Fruit fly (Drosophila melanogaster): ENCODE measurements around the gene csw.

csw gene

DNA sequence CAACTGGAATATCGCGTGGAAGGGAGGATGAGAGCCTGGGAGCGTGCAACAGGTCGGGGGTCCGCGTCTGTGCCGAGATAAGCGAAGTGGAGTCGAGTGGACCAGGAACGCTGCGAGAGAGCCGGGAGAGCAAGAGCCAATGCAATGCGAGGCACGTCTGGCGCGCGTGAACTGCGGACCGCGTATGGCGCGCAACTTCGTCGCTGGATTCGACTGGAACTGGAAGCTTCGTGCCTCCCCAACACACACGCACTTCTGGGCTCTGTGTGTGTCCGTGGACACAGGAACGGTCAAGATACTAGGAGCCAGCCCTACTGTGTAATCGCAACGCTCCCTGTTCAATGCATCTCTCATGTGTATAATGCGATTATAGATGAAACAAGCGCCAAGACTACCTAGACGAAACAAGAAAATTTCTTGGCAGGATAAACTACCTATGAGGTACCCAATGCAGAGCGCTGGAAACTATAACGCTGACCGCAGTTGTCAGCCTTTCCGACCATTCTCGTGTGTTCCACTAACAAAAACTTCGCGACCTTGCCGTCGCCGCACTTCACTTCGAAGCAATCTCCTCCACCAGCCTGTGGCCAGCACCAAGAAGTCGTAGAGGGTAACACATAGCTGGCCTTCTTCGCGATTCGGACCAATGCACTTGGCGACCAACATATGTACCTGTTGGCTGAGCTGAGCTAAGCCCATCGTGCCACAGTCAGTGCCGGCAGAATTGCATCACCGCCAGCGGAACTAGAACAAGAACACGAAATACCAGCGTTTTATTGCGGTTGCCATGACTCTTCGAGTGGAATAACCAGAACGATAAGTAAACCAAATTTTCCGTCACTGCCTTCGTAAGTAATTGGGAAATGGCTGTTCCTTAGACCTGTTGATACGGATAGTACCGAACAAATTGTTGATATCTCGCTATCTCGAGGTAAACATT lies 21.9 kb upstream of the csw start, which contains the start of gene Rtca (continued):
- TF ChIP-seq PHDP (tag; optimal IDR thresholded peaks at IDR 0.05): peak; percentile 66
- TF ChIP-seq H15 (GFP tag; IDR thresholded peaks at IDR 0.05): peak; percentile 44; the same call in 1 of the 3 replicates
- TF ChIP-seq CG18599 (GFP tag; optimal IDR thresholded peaks at IDR 0.05): peak; percentile 93
- peak; percentile 42 for TF ChIP-seq CG1602 (GFP tag; optimal IDR thresholded peaks at IDR 0.05)
- no peak for TF ChIP-seq br (optimal IDR thresholded peaks at IDR 0.05)
- TF ChIP-seq CG1792 (GFP tag; optimal IDR thresholded peaks at IDR 0.05): peak; percentile 13
- peak; percentile 27 for TF ChIP-seq HmgD (GFP tag; optimal IDR thresholded peaks at IDR 0.05)
- TF ChIP-seq CG11085 (GFP tag; IDR thresholded peaks at IDR 0.05): no peak
- peak; percentile 85 for TF ChIP-seq CG2120 (GFP tag; optimal IDR thresholded peaks at IDR 0.05)
- TF ChIP-seq CG4424 (GFP tag; optimal IDR thresholded peaks at IDR 0.05): peak; percentile 51
- TF ChIP-seq gsb (GFP tag; IDR thresholded peaks at IDR 0.05): peak; percentile 57
- no peak for TF ChIP-seq Kr (GFP tag; optimal IDR thresholded peaks at IDR 0.05)
- TF ChIP-seq Sry-δ (GFP tag; optimal IDR thresholded peaks at IDR 0.05): peak; percentile 17
- peak; percentile 71 for TF ChIP-seq HmgZ (tag; optimal IDR thresholded peaks at IDR 0.05)
- peak; percentile 46 for TF ChIP-seq CG13775 (GFP tag; optimal IDR thresholded peaks at IDR 0.05)
- peak; percentile 6 for TF ChIP-seq trh (GFP tag; optimal IDR thresholded peaks at IDR 0.05)
- peak; percentile 68 for TF ChIP-seq CG6854 (GFP tag; optimal IDR thresholded peaks at IDR 0.05)
- peak; percentile 95 for TF ChIP-seq CG11696 (GFP tag; IDR thresholded peaks at IDR 0.05)
- TF ChIP-seq Meics (GFP tag; optimal IDR thresholded peaks at IDR 0.05): peak; percentile 74
- peak; percentile 19 for TF ChIP-seq CG1647 (GFP tag; optimal IDR thresholded peaks at IDR 0.05)
- TF ChIP-seq CG9437 (GFP tag; optimal IDR thresholded peaks at IDR 0.05): peak; percentile 21
- peak; percentile 62 for TF ChIP-seq CG8924 (tag; optimal IDR thresholded peaks at IDR 0.05)
- peak; percentile 22 for TF ChIP-seq kah (GFP tag; optimal IDR thresholded peaks at IDR 0.05)
- no peak for TF ChIP-seq Doc2 (GFP tag; IDR thresholded peaks at IDR 0.05)
- TF ChIP-seq CG4854 (GFP tag; optimal IDR thresholded peaks at IDR 0.05): peak; percentile 39
- peak; percentile 46 for TF ChIP-seq pb (GFP tag; optimal IDR thresholded peaks at IDR 0.05)
- TF ChIP-seq B-H1 (GFP tag; IDR thresholded peaks at IDR 0.05): peak; percentile 48; the same call in 1 of the 3 replicates
- no peak for TF ChIP-seq CG2116 (GFP tag; optimal IDR thresholded peaks at IDR 0.05)
- TF ChIP-seq CG10565 (GFP tag; optimal IDR thresholded peaks at IDR 0.05): no peak
- peak; percentile 51; the same call in 1 of the 3 replicates for TF ChIP-seq otp (GFP tag; IDR thresholded peaks at IDR 0.05)
- TF ChIP-seq tup (GFP tag; optimal IDR thresholded peaks at IDR 0.05): no peak
- peak; percentile 62 for TF ChIP-seq CG9215 (GFP tag; IDR thresholded peaks at IDR 0.05)
- peak; percentile 19 for TF ChIP-seq en (GFP tag; optimal IDR thresholded peaks at IDR 0.05)
- TF ChIP-seq Dp (GFP tag; optimal IDR thresholded peaks at IDR 0.05): no peak
- TF ChIP-seq lilli (GFP tag; optimal IDR thresholded peaks at IDR 0.05): peak; percentile 72
- TF ChIP-seq Aef1 (GFP tag; IDR thresholded peaks at IDR 0.05): peak; percentile 68
- TF ChIP-seq CG4360 (GFP tag; IDR thresholded peaks at IDR 0.05): 0 out of 2 replicates have a peak, but pooled peaks have one; percentile 21
- peak; percentile 60; the same call in 1 of the 3 replicates for TF ChIP-seq Dbx (GFP tag; IDR thresholded peaks at IDR 0.05)
- no peak for TF ChIP-seq Dip2 (GFP tag; IDR thresholded peaks at IDR 0.05)
- peak; percentile 15 for TF ChIP-seq nerfin-1 (tag; optimal IDR thresholded peaks at IDR 0.05)
- peak; percentile 26 for TF ChIP-seq ERR (GFP tag; optimal IDR thresholded peaks at IDR 0.05)
- peak; percentile 55 for TF ChIP-seq CG13894 (tag; optimal IDR thresholded peaks at IDR 0.05)
- no peak for TF ChIP-seq eve (GFP tag; optimal IDR thresholded peaks at IDR 0.05)
- no peak for TF ChIP-seq Lim3 (GFP tag; IDR thresholded peaks at IDR 0.05)
- TF ChIP-seq az2 (GFP tag; optimal IDR thresholded peaks at IDR 0.05): peak; percentile 38
- TF ChIP-seq pnt (GFP tag; optimal IDR thresholded peaks at IDR 0.05): peak; percentile 44
- peak; percentile 30 for TF ChIP-seq sug (tag; optimal IDR thresholded peaks at IDR 0.05)
- peak in 1 of 2 experiments; percentile 38 for TF ChIP-seq Eip74EF (GFP tag; optimal IDR thresholded peaks at IDR 0.05)
- TF ChIP-seq repo (GFP tag; optimal IDR thresholded peaks at IDR 0.05): peak; percentile 47

All from whole organism, embryonic.